Fruit fly (Drosophila melanogaster): ENCODE measurements around the gene CG1662.

Gene CG1662

dm6 chrX:13412941-13413613 is 25.7 kb downstream of the CG1662 start, which contains the start of the genes CG1998 and Set2 (continued):
- TF ChIP-seq pfk (GFP tag; optimal IDR thresholded peaks at IDR 0.05) (peak; percentile 34), pzg (GFP tag; optimal IDR thresholded peaks at IDR 0.05) (peak; percentile 98), Ets65A (GFP tag) (peak; percentile 95), B-H1 (GFP tag; IDR thresholded peaks at IDR 0.05) (no peak), CG2116 (GFP tag; optimal IDR thresholded peaks at IDR 0.05) (peak; percentile 68), Dek (tag; optimal IDR thresholded peaks at IDR 0.05) (peak; percentile 21), Med (GFP tag) (peak; percentile 94), pnt (GFP tag; optimal IDR thresholded peaks at IDR 0.05) (peak; percentile 1), HmgZ (tag; optimal IDR thresholded peaks at IDR 0.05) (peak; percentile 79), kni (GFP tag; optimal IDR thresholded peaks at IDR 0.05) (no peak), Sry-δ (GFP tag; optimal IDR thresholded peaks at IDR 0.05) (peak; percentile 72), Antp (GFP tag; optimal IDR thresholded peaks at IDR 0.05) (peak; percentile 26), CG1603 (tag; optimal IDR thresholded peaks at IDR 0.05) (peak; percentile 85), Opbp (GFP tag; IDR thresholded peaks at IDR 0.05; ENCODE audit: partially characterized antibody) (peak; percentile 66; the same call in 2 of the 3 replicates), CG42726 (GFP tag; IDR thresholded peaks at IDR 0.05; ENCODE audit: partially characterized antibody) (peak; percentile 60; the same call in 1 of the 2 replicates), inv (GFP tag; IDR thresholded peaks at IDR 0.05; ENCODE audit: partially characterized antibody) (peak; percentile 46; the same call in 1 of the 2 replicates), CG6791 (GFP tag; IDR thresholded peaks at IDR 0.05; ENCODE audit: partially characterized antibody) (peak; percentile 62; the same call in 1 of the 3 replicates), CG34422 (GFP tag; IDR thresholded peaks at IDR 0.05) (peak; percentile 63; the same call in 2 of the 3 replicates), MBD-R2 (GFP tag; IDR thresholded peaks at IDR 0.05) (peak; percentile 90), CG34224 (GFP tag; IDR thresholded peaks at IDR 0.05; ENCODE audit: partially characterized antibody) (peak; percentile 11; the same call in 1 of the 3 replicates), Hsf (GFP tag; optimal IDR thresholded peaks at IDR 0.05) (peak; percentile 11), Eip74EF (GFP tag; optimal IDR thresholded peaks at IDR 0.05) (no peak), Doc2 (GFP tag; IDR thresholded peaks at IDR 0.05) (no peak), Pdp1 (GFP tag; optimal IDR thresholded peaks at IDR 0.05) (peak in 1 of 2 experiments; percentile 64), Rfx (GFP tag; IDR thresholded peaks at IDR 0.05) (peak; percentile 70), CG32532 (GFP tag; IDR thresholded peaks at IDR 0.05) (peak; percentile 45; the same call in 1 of the 2 replicates), YL-1 (GFP tag; optimal IDR thresholded peaks at IDR 0.05) (peak; percentile 83), Sox102F (GFP tag; optimal IDR thresholded peaks at IDR 0.05) (no peak), row (GFP tag; IDR thresholded peaks at IDR 0.05) (peak; percentile 51; the same call in 2 of the 3 replicates), zen (tag; optimal IDR thresholded peaks at IDR 0.05) (peak; percentile 17), CG33213 (GFP tag; optimal IDR thresholded peaks at IDR 0.05) (peak; percentile 67), so (GFP tag; IDR thresholded peaks at IDR 0.05) (peak; percentile 27; the same call in 1 of the 3 replicates), sob (GFP tag; IDR thresholded peaks at IDR 0.05) (peak; percentile 65), sna (GFP tag; IDR thresholded peaks at IDR 0.05; ENCODE audit: partially characterized antibody) (no peak), CG2202 (tag; optimal IDR thresholded peaks at IDR 0.05) (no peak), jumu (GFP tag; optimal IDR thresholded peaks at IDR 0.05) (peak; percentile 7), CHES-1-like (GFP tag; optimal IDR thresholded peaks at IDR 0.05) (peak; percentile 73), Gsc (GFP tag; IDR thresholded peaks at IDR 0.05) (no peak), Deaf1 (tag; optimal IDR thresholded peaks at IDR 0.05) (peak; percentile 45), CG9817 (tag; optimal IDR thresholded peaks at IDR 0.05) (peak; percentile 11), CG17328 (GFP tag; IDR thresholded peaks at IDR 0.05) (no peak), Fer1 (GFP tag; optimal IDR thresholded peaks at IDR 0.05) (peak; percentile 52), tll (GFP tag; optimal IDR thresholded peaks at IDR 0.05) (peak in 1 of 2 experiments; percentile 45), CG10274 (GFP tag; optimal IDR thresholded peaks at IDR 0.05) (no peak), CG8924 (tag; optimal IDR thresholded peaks at IDR 0.05) (peak; percentile 45), amos (GFP tag; IDR thresholded peaks at IDR 0.05; ENCODE audit: partially characterized antibody) (peak; percentile 47; the same call in 1 of the 2 replicates), Nf-YB (GFP tag; optimal IDR thresholded peaks at IDR 0.05) (peak; percentile 35)

Data from whole organism, embryonic.